Fruit fly (Drosophila melanogaster) whole organism, embryonic: ENCODE data around the gene CG9300.

Experiments
- Bdp1 ChIP-seq: fragments of 200-800 bp; sonication (Bioruptor generic); optimal IDR thresholded peaks from 3 replicates; lab custom pipeline; 2016; ENCODE audit warnings: missing biosample characterization, missing genetic modification characterization
- CG10979 ChIP-seq: fragments of 200-800 bp; sonication (Bioruptor generic); optimal IDR thresholded peaks from 2 replicates; lab custom pipeline; 2018; ENCODE audit warnings: missing biosample characterization, mild to moderate bottlenecking, missing genetic modification characterization, moderate library complexity
- CG11695 ChIP-seq: fragments of 200-800 bp; sonication (Bioruptor generic); IDR thresholded peaks from 3 replicates; pipeline ENCODE4 v1.3.6; 2022; ENCODE audit warnings: missing biosample characterization, missing genetic modification characterization
- CG12071 ChIP-seq: fragments of 200-800 bp; sonication (Bioruptor generic); optimal IDR thresholded peaks from 3 replicates; lab custom pipeline; 2018; ENCODE audit warnings: missing biosample characterization, mild to moderate bottlenecking, missing genetic modification characterization
- CG12219 ChIP-seq: fragments of 200-800 bp; sonication (Bioruptor generic); optimal IDR thresholded peaks from 3 replicates; lab custom pipeline; 2018; ENCODE audit warnings: missing biosample characterization, mild to moderate bottlenecking, missing genetic modification characterization
- CG12299 ChIP-seq: fragments of 200-800 bp; sonication (Bioruptor generic); optimal IDR thresholded peaks from 2 replicates; lab custom pipeline; 2018; ENCODE audit warnings: missing biosample characterization, mild to moderate bottlenecking, missing genetic modification characterization
- CG13624 ChIP-seq: fragments of 200-800 bp; sonication (Bioruptor generic); optimal IDR thresholded peaks from 2 replicates; lab custom pipeline; 2016; ENCODE audit warnings: missing biosample characterization, missing genetic modification characterization
- CG14050 ChIP-seq: fragments of 200-800 bp; sonication (Bioruptor generic); IDR thresholded peaks from 3 replicates; pipeline ENCODE4 v1.3.6; 2022; ENCODE audit warnings: missing biosample characterization, missing genetic modification characterization
- CG14710 ChIP-seq: fragments of 200-800 bp; sonication (Bioruptor generic); optimal IDR thresholded peaks from 3 replicates; lab custom pipeline; 2019; ENCODE audit warnings: missing biosample characterization, mild to moderate bottlenecking, missing genetic modification characterization, moderate library complexity
- CG15269 ChIP-seq: fragments of 200-800 bp; sonication (Bioruptor generic); optimal IDR thresholded peaks from 2 replicates; lab custom pipeline; 2018; ENCODE audit warnings: missing biosample characterization, mild to moderate bottlenecking, missing genetic modification characterization, moderate library complexity
- CG17361 ChIP-seq: fragments of 200-800 bp; sonication (Bioruptor generic); IDR thresholded peaks from 3 replicates; pipeline ENCODE4 v1.3.6; 2022; ENCODE audit warnings: missing biosample characterization, missing genetic modification characterization
- CG17612 ChIP-seq: fragments of 200-800 bp; sonication (Bioruptor generic); IDR thresholded peaks from 2 replicates; pipeline ENCODE4 v1.3.6; 2022; ENCODE audit warnings: missing biosample characterization, missing genetic modification characterization
- CG17802 ChIP-seq: fragments of 200-800 bp; sonication (Bioruptor generic); optimal IDR thresholded peaks from 2 replicates; lab custom pipeline; 2018; ENCODE audit warnings: missing biosample characterization, mild to moderate bottlenecking, missing genetic modification characterization, moderate library complexity
- CG1792 ChIP-seq: fragments of 200-800 bp; sonication (Bioruptor generic); optimal IDR thresholded peaks from 2 replicates; lab custom pipeline; 2016; ENCODE audit warnings: missing biosample characterization, missing genetic modification characterization
- CG18011 ChIP-seq: fragments of 200-800 bp; sonication (Bioruptor generic); optimal IDR thresholded peaks from 2 replicates; lab custom pipeline; 2017; ENCODE audit warnings: missing biosample characterization, missing genetic modification characterization, mild to moderate bottlenecking, moderate library complexity, missing genotype
- CG18764 ChIP-seq: fragments of 200-800 bp; sonication (Bioruptor generic); optimal IDR thresholded peaks from 3 replicates; lab custom pipeline; 2016; ENCODE audit warnings: missing biosample characterization, missing genetic modification characterization
- CG2712 ChIP-seq: fragments of 200-800 bp; optimal IDR thresholded peaks from 3 replicates; lab custom pipeline; 2019; ENCODE audit warnings: missing biosample characterization, mild to moderate bottlenecking, missing genetic modification characterization, moderate library complexity
- CG33213 ChIP-seq: fragments of 200-800 bp; sonication (Bioruptor generic); optimal IDR thresholded peaks from 3 replicates; lab custom pipeline; 2016; ENCODE audit warnings: missing biosample characterization, missing genetic modification characterization
- CG4424 ChIP-seq: fragments of 200-800 bp; sonication (Bioruptor generic); optimal IDR thresholded peaks from 3 replicates; lab custom pipeline; 2016; ENCODE audit warnings: missing biosample characterization, missing genetic modification characterization
- CG4617 ChIP-seq: fragments of 200-800 bp; sonication (Bioruptor generic); optimal IDR thresholded peaks from 3 replicates; lab custom pipeline; 2016; ENCODE audit warnings: missing biosample characterization, missing genetic modification characterization, borderline replicate concordance
- CG5953 ChIP-seq: fragments of 200-800 bp; sonication (Bioruptor generic); IDR thresholded peaks from 2 replicates; pipeline ENCODE4 v1.3.6; 2022; ENCODE audit warnings: missing biosample characterization, missing genetic modification characterization
- CG6689 ChIP-seq: fragments of 200-800 bp; sonication (Bioruptor generic); IDR thresholded peaks from 2 replicates; pipeline ENCODE4 v1.3.6; 2022; ENCODE audit warnings: missing biosample characterization, missing genetic modification characterization
- CG6854 ChIP-seq: fragments of 200-800 bp; sonication (Bioruptor generic); optimal IDR thresholded peaks from 3 replicates; lab custom pipeline; 2017; ENCODE audit warnings: missing biosample characterization, mild to moderate bottlenecking, missing genetic modification characterization
- CG7556 ChIP-seq: fragments of 200-800 bp; sonication (Bioruptor generic); optimal IDR thresholded peaks from 2 replicates; lab custom pipeline; 2017; ENCODE audit warnings: missing biosample characterization, mild to moderate bottlenecking, missing genetic modification characterization
- CG7839 ChIP-seq: fragments of 200-800 bp; sonication (Bioruptor generic); optimal IDR thresholded peaks from 3 replicates; lab custom pipeline; 2018; ENCODE audit warnings: missing biosample characterization, mild to moderate bottlenecking, missing genetic modification characterization, moderate library complexity
- CG8388 ChIP-seq: fragments of 200-800 bp; sonication (Bioruptor generic); optimal IDR thresholded peaks from 2 replicates; lab custom pipeline; 2019; ENCODE audit warnings: missing biosample characterization, mild to moderate bottlenecking, missing genetic modification characterization, moderate library complexity
- Dfd ChIP-seq, 2 experiments: fragments of >200 bp; optimal IDR thresholded peaks; 2 replicates each; lab custom pipeline; 2017; ENCODE audit warnings: missing biosample characterization in 2 of 2, missing genetic modification characterization in 2 of 2
- E2f2 ChIP-seq: fragments of 200-800 bp; sonication (Bioruptor generic); IDR thresholded peaks from 2 replicates; pipeline ENCODE4 v1.3.6; 2022; ENCODE audit warnings: missing biosample characterization, missing genetic modification characterization
- Lim3 ChIP-seq: fragments of 200-800 bp; sonication (Bioruptor generic); IDR thresholded peaks from 2 replicates; pipeline ENCODE4 v1.3.6; 2022; ENCODE audit warnings: missing biosample characterization, missing genetic modification characterization
- MESR4 ChIP-seq: fragments of 200-800 bp; sonication (Bioruptor generic); optimal IDR thresholded peaks from 2 replicates; lab custom pipeline; 2018; ENCODE audit warnings: missing biosample characterization, mild to moderate bottlenecking, missing genetic modification characterization, moderate library complexity
- Nf-YB ChIP-seq: fragments of 200-800 bp; sonication (Bioruptor generic); optimal IDR thresholded peaks from 3 replicates; lab custom pipeline; 2019; ENCODE audit warnings: missing biosample characterization, mild to moderate bottlenecking, missing genetic modification characterization, moderate library complexity
- PHDP ChIP-seq: fragments of 200-800 bp; sonication (Bioruptor generic); optimal IDR thresholded peaks from 3 replicates; lab custom pipeline; 2018; ENCODE audit warnings: missing biosample characterization, mild to moderate bottlenecking, missing genetic modification characterization, moderate library complexity
- bsh ChIP-seq, 2 experiments: fragments of 200-800 bp; sonication (Bioruptor generic); optimal IDR thresholded peaks; 2 replicates each; lab custom pipeline; 2017 to 2018; ENCODE audit warnings: mild to moderate bottlenecking in 2 of 2, missing biosample characterization in 2 of 2, missing genetic modification characterization in 2 of 2, moderate library complexity in 1 of 2
- chm ChIP-seq: fragments of 200-800 bp; sonication (Bioruptor generic); IDR thresholded peaks from 2 replicates; pipeline ENCODE4 v1.3.6; 2022; ENCODE audit warnings: missing biosample characterization, missing genetic modification characterization
- dan ChIP-seq: fragments of 200-800 bp; sonication (Bioruptor generic); IDR thresholded peaks from 2 replicates; pipeline ENCODE4 v1.3.6; 2022; ENCODE audit warnings: missing biosample characterization, missing genetic modification characterization
- dpn ChIP-seq, 2 experiments: fragments of 200-800 bp; sonication (Bioruptor generic); optimal IDR thresholded peaks; 3 replicates each; lab custom pipeline; 2016; ENCODE audit warnings: missing biosample characterization in 2 of 2, missing genetic modification characterization in 2 of 2
- fd96Cb ChIP-seq: fragments of 200-800 bp; sonication (Bioruptor generic); optimal IDR thresholded peaks from 2 replicates; lab custom pipeline; 2018; ENCODE audit warnings: missing biosample characterization, mild to moderate bottlenecking, missing genetic modification characterization, moderate library complexity
- gsb ChIP-seq: fragments of 200-800 bp; sonication (Bioruptor generic); IDR thresholded peaks from 2 replicates; pipeline ENCODE4 v1.3.6; 2022; ENCODE audit warnings: missing biosample characterization, missing genetic modification characterization
- hkb ChIP-seq, 2 experiments: fragments of 200-800 bp in 1 of 2; fragments of >200 bp in 1 of 2; sonication (Bioruptor generic) in 1 of 2; IDR thresholded peaks in 1 of 2; optimal IDR thresholded peaks in 1 of 2; 2 replicates each; pipeline versions ENCODE4 v1.3.6 to Lab custom; 2017 to 2022; ENCODE audit warnings: missing biosample characterization in 1 of 2, missing genetic modification characterization in 1 of 2
- knrl ChIP-seq: fragments of 200-800 bp; sonication (Bioruptor generic); IDR thresholded peaks from 3 replicates; pipeline ENCODE4 v1.3.6; 2022; ENCODE audit warnings: missing biosample characterization, missing genetic modification characterization; ENCODE audit not compliant: partially characterized antibody
- oc ChIP-seq: fragments of 200-800 bp; sonication (Bioruptor generic); optimal IDR thresholded peaks from 2 replicates; lab custom pipeline; 2018; ENCODE audit warnings: missing biosample characterization, mild to moderate bottlenecking, missing genetic modification characterization, moderate library complexity
- sc ChIP-seq, 3 experiments: fragments of >200 bp in 2 of 3; fragments of 200-800 bp in 1 of 3; sonication (Bioruptor generic) in 1 of 3; optimal IDR thresholded peaks; 2 replicates in 2 of 3; 3 replicates in 1 of 3; lab custom pipeline; 2017; ENCODE audit warnings: mild to moderate bottlenecking in 1 of 3, missing biosample characterization in 1 of 3, missing genetic modification characterization in 1 of 3, missing genetic modification reagents in 1 of 3
- sens ChIP-seq: fragments of 200-800 bp; sonication (Bioruptor generic); peaks from one replicate; lab custom pipeline; 2016; ENCODE audit warnings: missing biosample characterization, missing genetic modification characterization
- sens-2 ChIP-seq: fragments of 200-800 bp; sonication (Bioruptor generic); IDR thresholded peaks from 2 replicates; pipeline ENCODE4 v1.3.6; 2022; ENCODE audit warnings: missing biosample characterization, missing genetic modification characterization
- slou ChIP-seq: fragments of 200-800 bp; sonication (Bioruptor generic); optimal IDR thresholded peaks from 3 replicates; lab custom pipeline; 2016; ENCODE audit warnings: missing biosample characterization, missing genetic modification characterization
- stwl ChIP-seq: fragments of 200-800 bp; sonication (Bioruptor generic); optimal IDR thresholded peaks from 3 replicates; lab custom pipeline; 2018; ENCODE audit warnings: missing biosample characterization, mild to moderate bottlenecking, missing genetic modification characterization, moderate library complexity
- toy ChIP-seq: fragments of 200-800 bp; sonication (Bioruptor generic); IDR thresholded peaks from 2 replicates; pipeline ENCODE4 v1.3.6; 2022; ENCODE audit warnings: missing biosample characterization, missing genetic modification characterization
- usp ChIP-seq: fragments of >200 bp; optimal IDR thresholded peaks from 2 replicates; lab custom pipeline; 2017; ENCODE audit warnings: missing biosample characterization, missing genetic modification characterization
- wdn ChIP-seq: fragments of 200-800 bp; sonication (Bioruptor generic); IDR thresholded peaks from 2 replicates; pipeline ENCODE4 v1.3.6; 2022; ENCODE audit warnings: missing biosample characterization, missing genetic modification characterization

Gene CG9300

DNA sequence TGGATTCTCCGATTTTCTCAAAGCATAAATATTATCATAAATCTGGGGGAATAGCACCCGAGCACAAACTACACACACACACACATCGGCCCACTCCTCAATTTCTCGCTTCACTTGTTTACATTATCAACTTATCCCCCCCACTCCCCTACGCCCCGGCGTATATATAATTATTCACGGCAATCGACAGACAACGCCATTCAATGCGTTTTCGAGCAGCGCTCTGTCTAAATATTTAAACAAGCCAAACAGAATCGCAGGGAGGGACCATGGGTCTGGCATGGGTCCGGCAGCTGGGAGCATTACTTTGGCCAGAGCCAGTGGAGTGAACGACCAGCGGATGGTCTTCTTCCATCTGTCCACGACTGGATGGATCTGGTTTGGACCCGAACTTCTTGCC is 23.4 kb downstream of the CG9300 start (continued):
- TF ChIP-seq CG1792 (GFP tag; lab: Kevin White, UChicago) (peak; percentile 49), CG33213 (peak; percentile 24), sens (GFP tag; lab: Kevin White, UChicago) (peak; percentile 83), CG17802 (tag; lab: Kevin White, UChicago) (peak; percentile 48), E2f2 (GFP tag; lab: Robert Waterston, UW) (peak; percentile 24; the same call in 1 of the 2 replicates), dan (GFP tag; lab: Robert Waterston, UW) (no peak), slou (GFP tag; lab: Kevin White, UChicago) (no peak), CG7839 (peak; percentile 0), CG14710 (tag; lab: Kevin White, UChicago) (peak; percentile 21), CG11695 (GFP tag; lab: Robert Waterston, UW) (0 out of 3 replicates have a peak, but pooled peaks have one; percentile 38), toy (GFP tag; lab: Robert Waterston, UW) (no peak), CG17612 (GFP tag; lab: Robert Waterston, UW) (0 out of 2 replicates have a peak, but pooled peaks have one; percentile 21), CG17361 (GFP tag; lab: Robert Waterston, UW) (0 out of 3 replicates have a peak, but pooled peaks have one; percentile 14), CG8388 (GFP tag; lab: Kevin White, UChicago) (peak; percentile 12), Dfd (GFP tag; optimal IDR thresholded peaks at IDR 0.05; lab: Kevin White, UChicago) (no peak), CG7556 (GFP tag; lab: Kevin White, UChicago) (peak; percentile 9), stwl (tag; lab: Kevin White, UChicago) (no peak), CG12219 (GFP tag; lab: Kevin White, UChicago) (peak; percentile 44), CG2712 (tag; lab: Kevin White, UChicago) (peak; percentile 38), PHDP (tag; lab: Kevin White, UChicago) (peak; percentile 55), CG18764 (no peak), oc (peak; percentile 47), Bdp1 (GFP tag; lab: Kevin White, UChicago) (peak; percentile 19), dpn (GFP tag; optimal IDR thresholded peaks at IDR 0.05; lab: Kevin White, UChicago) (peak in 1 of 2 experiments; percentile 5), fd96Cb (tag; lab: Kevin White, UChicago) (peak; percentile 10), CG6854 (GFP tag; lab: Kevin White, UChicago) (peak; percentile 16), knrl (no peak), CG13624 (GFP tag; lab: Kevin White, UChicago) (no peak), usp (GFP tag; lab: Kevin White, UChicago) (no peak), gsb (GFP tag; lab: Robert Waterston, UW) (0 out of 2 replicates have a peak, but pooled peaks have one; percentile 19), CG5953 (peak; percentile 33; the same call in 1 of the 2 replicates), bsh (GFP tag; optimal IDR thresholded peaks at IDR 0.05; lab: Kevin White, UChicago) (peak in 1 of 2 experiments; percentile 59), CG15269 (peak; percentile 5), CG10979 (peak; percentile 20), CG14050 (GFP tag; lab: Robert Waterston, UW) (peak; percentile 23; the same call in 2 of the 3 replicates), Nf-YB (peak; percentile 28), wdn (GFP tag; lab: Robert Waterston, UW) (no peak), CG18011 (GFP tag; lab: Kevin White, UChicago) (no peak), CG6689 (GFP tag; lab: Robert Waterston, UW) (peak; percentile 15; the same call in 1 of the 2 replicates), sc (optimal IDR thresholded peaks at IDR 0.05; lab: Kevin White, UChicago) (no peak), sc (GFP tag; optimal IDR thresholded peaks at IDR 0.05; lab: Kevin White, UChicago) (peak; percentile 12), chm (peak; percentile 13; the same call in 1 of the 2 replicates), Lim3 (GFP tag; lab: Robert Waterston, UW) (no peak), MESR4 (GFP tag; lab: Kevin White, UChicago) (no peak), CG4424 (GFP tag; lab: Kevin White, UChicago) (no peak), sens-2 (GFP tag; lab: Robert Waterston, UW) (no peak), CG12071 (peak; percentile 66), hkb (optimal IDR thresholded peaks at IDR 0.05; lab: Kevin White, UChicago) (no peak), hkb (GFP tag; IDR thresholded peaks at IDR 0.05; lab: Robert Waterston, UW) (no peak), CG12299 (tag; lab: Kevin White, UChicago) (peak; percentile 16), CG4617 (GFP tag; lab: Kevin White, UChicago) (no peak)
